Worm (Caenorhabditis elegans): ENCODE data around the gene npr-9.

DNA sequence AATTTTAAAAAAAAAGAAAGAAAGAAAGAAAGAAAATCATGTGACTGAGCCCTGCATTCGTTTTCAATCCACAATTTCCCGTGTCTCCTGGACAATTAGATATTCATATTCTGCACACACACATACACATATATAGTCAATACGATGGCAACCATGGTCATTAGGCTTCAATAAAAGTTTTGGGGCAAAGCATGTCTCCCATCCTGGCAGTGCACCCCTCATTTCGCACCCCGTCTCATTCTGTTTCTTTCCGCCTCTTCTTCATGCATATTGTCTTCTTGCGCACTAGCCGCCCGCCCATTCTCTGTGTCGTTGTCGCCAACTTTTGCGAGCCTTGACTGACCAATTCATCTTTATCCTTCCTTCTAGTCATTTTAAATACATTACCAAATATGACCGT, 38.1 kb downstream of the npr-9 start:
- TF ChIP-seq ZK546.5 (tag; optimal IDR thresholded peaks at IDR 0.05) (no peak), ztf-11 (tag; optimal IDR thresholded peaks at IDR 0.05) (no peak), mab-5 (tag; optimal IDR thresholded peaks at IDR 0.05) (no peak), lsy-2 (tag; optimal IDR thresholded peaks at IDR 0.05) (no peak), lin-11 (tag; optimal IDR thresholded peaks at IDR 0.05) (no peak), dmd-4 (tag; optimal IDR thresholded peaks at IDR 0.05) (no peak), R02D3.7 (tag; optimal IDR thresholded peaks at IDR 0.05) (no peak)

Measured in whole organism, L2 larva.